Fruit fly (Drosophila melanogaster): ENCODE measurements around the gene CG14275.
A peak's percentile ranks its signal among the peaks of the same experiment; 100 is the strongest.

CG14275 gene

DNA sequence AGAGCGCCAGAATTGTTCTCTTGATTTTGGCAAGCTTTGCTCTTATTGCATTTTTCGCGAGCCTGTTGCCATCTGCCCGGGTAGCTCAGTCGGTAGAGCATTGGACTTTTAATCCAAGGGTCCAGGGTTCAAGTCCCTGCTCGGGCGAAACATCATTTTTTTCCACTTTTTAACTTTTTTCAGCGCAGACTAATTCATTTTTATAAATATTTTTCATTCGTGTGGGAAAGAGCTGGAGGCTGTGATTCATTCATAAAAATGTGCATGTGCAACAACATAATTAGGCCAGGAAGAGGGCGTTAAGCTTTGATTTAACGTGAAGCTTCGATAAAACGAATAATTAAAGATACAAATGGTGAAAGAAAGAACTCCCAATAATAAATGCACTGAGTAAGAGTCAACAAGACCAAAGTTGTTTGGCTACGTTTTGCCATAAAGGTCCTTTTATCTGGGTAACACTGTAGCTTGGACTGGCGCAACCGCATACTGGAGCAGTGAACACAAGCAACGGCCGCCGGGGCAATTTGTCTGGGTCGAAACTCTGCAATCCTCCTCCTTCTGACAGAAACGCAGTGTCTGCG lies 36.5 kb upstream of the CG14275 start (continued):
- TF ChIP-seq pnt (GFP tag; optimal IDR thresholded peaks at IDR 0.05): peak; percentile 28
- TF ChIP-seq dmrt11E (tag; optimal IDR thresholded peaks at IDR 0.05): peak; percentile 39
- 0 out of 2 replicates have a peak, but pooled peaks have one; percentile 39 for TF ChIP-seq onecut (GFP tag; IDR thresholded peaks at IDR 0.05)
- TF ChIP-seq CG7357 (GFP tag; IDR thresholded peaks at IDR 0.05): 0 out of 3 replicates have a peak, but pooled peaks have one; percentile 23
- TF ChIP-seq CG16813 (GFP tag; IDR thresholded peaks at IDR 0.05; ENCODE audit: partially characterized antibody): 0 out of 3 replicates have a peak, but pooled peaks have one; percentile 12
- no peak for TF ChIP-seq grn (GFP tag; optimal IDR thresholded peaks at IDR 0.05)

DNA sequence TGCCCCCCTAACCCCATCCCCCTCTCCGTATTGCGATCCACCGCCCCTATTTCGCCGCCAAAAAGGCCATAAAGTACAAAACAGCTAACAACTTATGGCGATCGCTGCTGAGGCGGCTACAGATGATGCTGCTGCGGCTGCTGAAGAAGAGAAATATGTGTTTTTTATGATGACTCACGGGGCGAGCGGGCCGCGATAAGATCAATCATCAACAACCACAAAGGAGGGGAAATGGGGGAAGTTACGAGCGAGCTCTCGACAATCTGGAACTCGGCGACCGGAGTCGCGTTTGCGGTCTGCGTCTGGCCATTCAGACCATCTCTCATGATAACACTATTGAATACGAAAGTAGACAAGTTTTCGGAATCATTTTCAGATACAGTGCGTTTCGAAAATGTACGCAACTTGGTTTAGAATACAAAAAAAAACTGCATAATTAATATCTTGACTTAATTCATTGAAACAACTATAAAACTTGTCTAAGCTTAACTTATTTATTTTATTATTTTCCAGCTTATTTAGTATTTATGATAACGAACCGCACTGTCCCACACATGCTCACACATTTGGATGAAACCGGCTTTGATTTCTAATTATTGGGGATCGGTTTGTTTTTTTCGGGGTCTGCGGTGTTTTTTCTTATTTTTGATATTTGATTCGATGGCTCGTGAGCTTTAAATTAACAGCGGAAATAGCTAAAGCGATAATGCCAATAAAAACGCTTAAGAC lies 34.9 kb upstream of the CG14275 start:
- peak; percentile 99 for TF ChIP-seq sens (GFP tag)
- peak; percentile 94 for TF ChIP-seq CG13624 (GFP tag; optimal IDR thresholded peaks at IDR 0.05)
- TF ChIP-seq CG18764 (GFP tag; optimal IDR thresholded peaks at IDR 0.05): peak; percentile 91
- TF ChIP-seq MTF-1 (GFP tag; optimal IDR thresholded peaks at IDR 0.05; ENCODE audit: borderline replicate concordance): peak; percentile 86
- no peak for TF ChIP-seq bbx (GFP tag; IDR thresholded peaks at IDR 0.05; ENCODE audit: partially characterized antibody)
- peak; percentile 93 for TF ChIP-seq gsb (GFP tag; IDR thresholded peaks at IDR 0.05)
- peak; percentile 77 for TF ChIP-seq CG3838 (GFP tag; optimal IDR thresholded peaks at IDR 0.05)
- peak; percentile 96 for TF ChIP-seq CG14441 (GFP tag; IDR thresholded peaks at IDR 0.05)
- peak; percentile 94 for TF ChIP-seq phol (tag; optimal IDR thresholded peaks at IDR 0.05)
- TF ChIP-seq CG10462 (GFP tag; optimal IDR thresholded peaks at IDR 0.05): peak; percentile 92
- TF ChIP-seq CG8089 (GFP tag; optimal IDR thresholded peaks at IDR 0.05): peak; percentile 85
- TF ChIP-seq CG7839 (tag; optimal IDR thresholded peaks at IDR 0.05): peak; percentile 97
- peak; percentile 94 for TF ChIP-seq CG33557 (GFP tag; optimal IDR thresholded peaks at IDR 0.05)
- peak; percentile 89 to 95 for TF ChIP-seq Hr51 (GFP tag; optimal IDR thresholded peaks at IDR 0.05)
- no peak for TF ChIP-seq CG42726 (GFP tag; IDR thresholded peaks at IDR 0.05; ENCODE audit: partially characterized antibody)
- TF ChIP-seq Chrac-16 (GFP tag; optimal IDR thresholded peaks at IDR 0.05): peak; percentile 93
- no peak for TF ChIP-seq CG15479 (GFP tag; optimal IDR thresholded peaks at IDR 0.05)
- peak; percentile 97 for TF ChIP-seq CG9817 (tag; optimal IDR thresholded peaks at IDR 0.05)
- TF ChIP-seq zfh1 (GFP tag; IDR thresholded peaks at IDR 0.05): peak; percentile 97
- peak; percentile 91 for TF ChIP-seq toy (GFP tag; IDR thresholded peaks at IDR 0.05)
- TF ChIP-seq usp (GFP tag; optimal IDR thresholded peaks at IDR 0.05): no peak
- peak; percentile 88 for TF ChIP-seq sd (tag; optimal IDR thresholded peaks at IDR 0.05)
- peak; percentile 97 for TF ChIP-seq CG11456 (GFP tag; IDR thresholded peaks at IDR 0.05)
- TF ChIP-seq pfk (GFP tag; optimal IDR thresholded peaks at IDR 0.05): peak; percentile 43
- peak; percentile 94 for TF ChIP-seq Xbp1 (GFP tag; optimal IDR thresholded peaks at IDR 0.05)
- TF ChIP-seq Antp (GFP tag; optimal IDR thresholded peaks at IDR 0.05): peak; percentile 90
- TF ChIP-seq CG9437 (GFP tag; optimal IDR thresholded peaks at IDR 0.05): peak; percentile 89
- TF ChIP-seq CG43689 (GFP tag; IDR thresholded peaks at IDR 0.05): peak; percentile 90
- TF ChIP-seq CG4707 (GFP tag; optimal IDR thresholded peaks at IDR 0.05): peak; percentile 86
- no peak for TF ChIP-seq mld (GFP tag; IDR thresholded peaks at IDR 0.05; ENCODE audit: partially characterized antibody)
- peak; percentile 93 for TF ChIP-seq twi (tag; optimal IDR thresholded peaks at IDR 0.05)
- TF ChIP-seq Doc3 (GFP tag; IDR thresholded peaks at IDR 0.05; ENCODE audit: partially characterized antibody): no peak
- peak; percentile 95 for TF ChIP-seq kni (GFP tag; optimal IDR thresholded peaks at IDR 0.05)
- TF ChIP-seq CG15073 (GFP tag; optimal IDR thresholded peaks at IDR 0.05): peak; percentile 66
- peak; percentile 90 for TF ChIP-seq Lim3 (GFP tag; IDR thresholded peaks at IDR 0.05)
- peak; percentile 83 for TF ChIP-seq CG33213 (GFP tag; optimal IDR thresholded peaks at IDR 0.05)
- peak; percentile 93 for TF ChIP-seq CG6272 (GFP tag; IDR thresholded peaks at IDR 0.05)
- no peak for TF ChIP-seq CG13287 (GFP tag; IDR thresholded peaks at IDR 0.05; ENCODE audit: partially characterized antibody)
- TF ChIP-seq CG17385 (GFP tag; optimal IDR thresholded peaks at IDR 0.05): peak; percentile 94
- TF ChIP-seq CG6175 (GFP tag; IDR thresholded peaks at IDR 0.05): peak; percentile 92

Measured in whole organism, embryonic.